Worm (Caenorhabditis elegans) whole organism, young adult: ENCODE results near the gene F57B7.2.

ENCODE experiments used
- F49E8.2 ChIP-seq: sonication (generic microtip); optimal IDR thresholded peaks from 3 replicates; lab custom pipeline; 2017; ENCODE audit warnings: missing genetic modification characterization, mild to moderate bottlenecking, missing compliant biosample characterization, antibody characterized with exemption, moderate library complexity; ENCODE audit not compliant: insufficient read depth
- F57A8.1 ChIP-seq: fragments of 200-800 bp; sonication (Bioruptor generic); optimal IDR thresholded peaks from 2 replicates; lab custom pipeline; 2018; ENCODE audit warnings: mild to moderate bottlenecking, missing genetic modification characterization, moderate library complexity, missing compliant biosample characterization
- Y95B8A.8 ChIP-seq: fragments of 200-800 bp; sonication (Bioruptor generic); IDR thresholded peaks from 2 replicates; pipeline ENCODE4 v1.3.6; 2022; ENCODE audit warnings: missing genetic modification reagents, missing genetic modification characterization, missing compliant biosample characterization
- akir-1 ChIP-seq: fragments of 200-800 bp; sonication (Bioruptor generic); optimal IDR thresholded peaks from 2 replicates; lab custom pipeline; 2018; ENCODE audit warnings: mild to moderate bottlenecking, missing genetic modification characterization, moderate library complexity, missing compliant biosample characterization
- ceh-40 ChIP-seq: fragments of 200-800 bp; sonication (Bioruptor generic); IDR thresholded peaks from 2 replicates; pipeline ENCODE4 v1.3.6; 2022; ENCODE audit warnings: missing genetic modification characterization, missing compliant biosample characterization
- ets-4 ChIP-seq: fragments of 200-800 bp; sonication (Bioruptor generic); optimal IDR thresholded peaks from 2 replicates; lab custom pipeline; 2018; ENCODE audit warnings: mild to moderate bottlenecking, missing genetic modification characterization, missing compliant biosample characterization
- rcor-1 ChIP-seq: fragments of 200-800 bp; sonication (Bioruptor generic); IDR thresholded peaks from 2 replicates; pipeline ENCODE4 v1.3.6; 2022; ENCODE audit warnings: missing genetic modification reagents, missing genetic modification characterization, missing compliant biosample characterization
- unc-62 ChIP-seq: fragments of 150-350 bp; optimal IDR thresholded peaks from 2 replicates; lab custom pipeline; 2014; ENCODE audit warnings: missing biosample characterization, missing genetic modification reagents, missing genetic modification characterization
- ztf-25 ChIP-seq: fragments of 200-800 bp; sonication (Bioruptor generic); IDR thresholded peaks from 2 replicates; pipeline ENCODE4 v1.3.6; 2022; ENCODE audit warnings: missing genetic modification reagents, missing genetic modification characterization, missing compliant biosample characterization
- ztf-26 ChIP-seq: sonication (generic microtip); optimal IDR thresholded peaks from 2 replicates; lab custom pipeline; 2017; ENCODE audit warnings: missing genetic modification characterization, missing compliant biosample characterization

DNA sequence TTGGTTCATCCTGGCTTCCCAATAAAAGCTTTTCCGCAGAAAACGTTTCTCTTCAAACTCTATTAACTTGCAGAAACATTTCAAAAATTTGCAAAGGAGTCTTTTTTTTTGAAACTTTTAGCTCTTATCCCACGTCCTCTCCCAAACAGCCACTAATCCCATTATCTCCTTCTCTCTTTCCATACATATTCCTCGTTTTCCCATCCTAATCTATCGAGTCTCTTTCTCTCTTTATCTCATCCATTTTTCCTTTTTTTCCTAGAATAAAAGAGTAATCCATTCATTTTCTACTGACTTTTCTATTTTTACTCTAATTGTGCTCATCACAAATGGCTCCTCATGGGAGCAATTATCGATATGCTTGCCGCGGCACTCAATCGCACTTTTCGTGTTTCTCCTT, 14.7 kb downstream of the F57B7.2 start:
- TF ChIP-seq unc-62 (GFP tag; lab: Kevin White, UChicago) (no peak), ztf-25 (GFP tag; lab: Robert Waterston, UW) (no peak), Y95B8A.8 (GFP tag; lab: Robert Waterston, UW) (no peak), ceh-40 (GFP tag; lab: Robert Waterston, UW) (no peak), ztf-26 (tag; lab: Kevin White, UChicago) (no peak), F49E8.2 (tag; lab: Kevin White, UChicago) (no peak), akir-1 (GFP tag; lab: Kevin White, UChicago) (no peak), ets-4 (GFP tag; lab: Kevin White, UChicago) (no peak), F57A8.1 (GFP tag; lab: Kevin White, UChicago) (no peak), rcor-1 (GFP tag; lab: Robert Waterston, UW) (no peak)
